Fruit fly (Drosophila melanogaster) whole organism, prepupa: ENCODE data around the gene Irk3.

Experiments
- Blimp-1 ChIP-seq: fragments of 200-800 bp; sonication (Bioruptor generic); optimal IDR thresholded peaks from 3 replicates; lab custom pipeline; 2017; ENCODE audit warnings: missing biosample characterization, missing genetic modification characterization, mild to moderate bottlenecking, moderate library complexity, missing genetic modification reagents
- CG4318 ChIP-seq: fragments of 200-800 bp; sonication (Bioruptor generic); optimal IDR thresholded peaks from 3 replicates; lab custom pipeline; 2017; ENCODE audit warnings: missing biosample characterization, mild to moderate bottlenecking, missing genetic modification characterization
- CG8319 ChIP-seq: fragments of 200-800 bp; sonication (Bioruptor generic); optimal IDR thresholded peaks from 3 replicates; lab custom pipeline; 2016; ENCODE audit warnings: missing biosample characterization, missing genetic modification characterization
- Eip93F ChIP-seq: fragments of 200-800 bp; sonication (Bioruptor generic); optimal IDR thresholded peaks from 2 replicates; lab custom pipeline; 2016; ENCODE audit warnings: missing biosample characterization, mild to moderate bottlenecking, missing genetic modification characterization
- Hr4 ChIP-seq: fragments of 200-800 bp; sonication (Bioruptor generic); optimal IDR thresholded peaks from 3 replicates; lab custom pipeline; 2016; ENCODE audit warnings: missing biosample characterization, missing genetic modification characterization
- Smox ChIP-seq: fragments of 200-800 bp; sonication (Bioruptor generic); optimal IDR thresholded peaks from 3 replicates; lab custom pipeline; 2016; ENCODE audit warnings: missing biosample characterization, missing genetic modification characterization

- peak; percentile 49 for TF ChIP-seq Hr4 (GFP tag; lab: Kevin White, UChicago)
- peak; percentile 45 for TF ChIP-seq CG4318 (GFP tag; lab: Kevin White, UChicago)
- no peak for TF ChIP-seq Smox (GFP tag; lab: Kevin White, UChicago)
- TF ChIP-seq Blimp-1 (GFP tag; lab: Kevin White, UChicago) = no peak
- no peak for TF ChIP-seq CG8319 (GFP tag; lab: Kevin White, UChicago)
- TF ChIP-seq Eip93F = no peak
These were observed 39.3 kb upstream of the Irk3 start for dm6 chr2L:18752823-18753222.
